Worm (Caenorhabditis elegans): ENCODE results near the gene B0416.3.

B0416.3 gene

DNA sequence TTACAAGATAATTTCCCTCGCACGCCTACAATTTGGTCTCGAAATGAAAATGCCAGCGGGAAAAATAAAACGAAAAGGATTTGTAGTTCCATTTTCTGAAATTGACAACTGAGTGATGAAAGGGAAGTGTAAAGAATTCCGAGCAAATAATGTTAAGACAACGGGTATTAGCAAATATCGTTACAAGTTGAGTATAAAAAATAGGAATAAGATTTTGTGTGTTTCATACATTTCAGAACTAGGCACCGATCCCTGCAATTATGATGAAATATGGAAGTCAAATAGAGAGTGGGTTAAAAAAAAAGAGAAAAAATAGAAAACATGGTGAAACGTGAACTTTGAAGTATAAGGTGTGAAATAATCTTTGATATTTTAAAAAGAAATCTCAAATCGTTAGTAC lies 23.0 kb downstream of the B0416.3 start, which contains the start of gene ttr-38:
Gene ttr-38 (minus strand): TSS at position 101 of the 400 bp plus-strand sequence.
- no peak for TF ChIP-seq lin-13 (GFP tag; optimal IDR thresholded peaks at IDR 0.05)
- no peak for TF ChIP-seq tlp-1 (tag; optimal IDR thresholded peaks at IDR 0.05)
- TF ChIP-seq ces-1 (GFP tag; optimal IDR thresholded peaks at IDR 0.05): no peak
- TF ChIP-seq nhr-84 (tag; optimal IDR thresholded peaks at IDR 0.05): no peak
- TF ChIP-seq ceh-90 (tag; optimal IDR thresholded peaks at IDR 0.05): no peak
- no peak for TF ChIP-seq hlh-4 (tag; optimal IDR thresholded peaks at IDR 0.05)
- TF ChIP-seq swsn-7 (tag; optimal IDR thresholded peaks at IDR 0.05): no peak
- TF ChIP-seq lir-3 (tag; optimal IDR thresholded peaks at IDR 0.05; ENCODE audit: poor library complexity): no peak
- no peak for TF ChIP-seq ama-1 (optimal IDR thresholded peaks at IDR 0.05)
- no peak for TF ChIP-seq ceh-82 (tag; optimal IDR thresholded peaks at IDR 0.05)
- no peak for TF ChIP-seq blmp-1 (tag; optimal IDR thresholded peaks at IDR 0.05)
- TF ChIP-seq aha-1 (tag; optimal IDR thresholded peaks at IDR 0.05): no peak
- TF ChIP-seq nhr-19 (GFP tag; conservative IDR thresholded peaks at IDR 0.05): no peak
- no peak for TF ChIP-seq nhr-12 (tag; optimal IDR thresholded peaks at IDR 0.05)
- TF ChIP-seq efl-3 (GFP tag; optimal IDR thresholded peaks at IDR 0.05): no peak
- no peak for TF ChIP-seq nhr-11 (tag; optimal IDR thresholded peaks at IDR 0.05)
- no peak for TF ChIP-seq lin-14 (GFP tag; optimal IDR thresholded peaks at IDR 0.05)

- TF ChIP-seq C16A3.4 (tag; optimal IDR thresholded peaks at IDR 0.05) (no peak), ets-5 (GFP tag; IDR thresholded peaks at IDR 0.05) (no peak)
Observed at ce11 chrX:9319080-9319479, 27.6 kb downstream of the B0416.3 start, which contains the start of gene npr-7. TSS of gene npr-7 (minus strand) at chrX:9319180.

ce11 chrX:9324962-9325361 lies 33.5 kb downstream of the B0416.3 start:
- TF ChIP-seq snu-23 (GFP tag; optimal IDR thresholded peaks at IDR 0.05) (no peak), sptf-1 (tag; optimal IDR thresholded peaks at IDR 0.05) (no peak), isw-1 (GFP tag; IDR thresholded peaks at IDR 0.05) (no peak), mab-9 (GFP tag; IDR thresholded peaks at IDR 0.05) (no peak), lin-14 (GFP tag; optimal IDR thresholded peaks at IDR 0.05) (peak; percentile 51), nhr-19 (GFP tag; conservative IDR thresholded peaks at IDR 0.05) (no peak), fkh-8 (tag; optimal IDR thresholded peaks at IDR 0.05) (peak; percentile 18), lir-3 (tag; optimal IDR thresholded peaks at IDR 0.05; ENCODE audit: poor library complexity) (no peak), nhr-71 (tag; optimal IDR thresholded peaks at IDR 0.05) (peak; percentile 31), nhr-47 (tag; optimal IDR thresholded peaks at IDR 0.05) (peak; percentile 53), ceh-90 (tag; optimal IDR thresholded peaks at IDR 0.05) (no peak), fkh-4 (tag; optimal IDR thresholded peaks at IDR 0.05; ENCODE audit: borderline replicate concordance) (no peak), pax-3 (tag; optimal IDR thresholded peaks at IDR 0.05) (no peak), efl-3 (GFP tag; optimal IDR thresholded peaks at IDR 0.05) (no peak), nhr-76 (tag; optimal IDR thresholded peaks at IDR 0.05) (no peak), blmp-1 (tag; optimal IDR thresholded peaks at IDR 0.05) (no peak), mep-1 (tag; optimal IDR thresholded peaks at IDR 0.05) (no peak), nhr-20 (tag; optimal IDR thresholded peaks at IDR 0.05) (no peak), egl-27 (tag; optimal IDR thresholded peaks at IDR 0.05) (no peak), efl-1 (optimal IDR thresholded peaks at IDR 0.05) (no peak), efl-1 (GFP tag; optimal IDR thresholded peaks at IDR 0.05 in 1 of 2) (no peak), hlh-17 (GFP tag; optimal IDR thresholded peaks at IDR 0.05; ENCODE audit: borderline replicate concordance) (no peak), nhr-12 (tag; optimal IDR thresholded peaks at IDR 0.05) (no peak), elt-2 (tag; optimal IDR thresholded peaks at IDR 0.05) (no peak)

DNA sequence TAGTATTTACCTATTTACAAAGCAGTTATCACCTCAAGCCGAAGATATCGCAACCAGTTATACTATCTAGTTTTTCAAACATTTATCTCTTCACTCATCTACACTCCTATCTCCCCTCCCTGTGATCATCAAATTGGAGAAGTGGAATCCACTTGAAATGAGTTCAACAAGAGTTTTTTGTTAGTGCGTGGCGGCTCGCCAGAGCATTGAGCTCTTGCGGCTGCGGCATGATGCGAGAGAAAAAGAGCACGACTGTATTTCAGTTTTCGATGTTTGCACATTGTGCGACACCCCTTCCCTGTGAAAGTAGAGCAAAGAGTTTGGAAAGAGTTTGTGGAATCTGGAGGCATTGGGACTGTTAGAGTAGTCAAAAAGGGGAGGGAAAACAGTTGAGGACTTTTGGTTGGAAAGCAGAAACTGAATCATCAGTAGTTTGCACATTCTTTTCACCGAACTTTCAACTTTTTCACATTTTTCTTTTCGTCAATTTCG lies 39.3 kb downstream of the B0416.3 start, which contains the start of gene T20B5.2:
Gene T20B5.2 (plus strand): TSS at position 442 of the 492 bp plus-strand sequence.
- TF ChIP-seq snu-23 (GFP tag; optimal IDR thresholded peaks at IDR 0.05) (no peak), xbp-1 (tag; optimal IDR thresholded peaks at IDR 0.05) (no peak), nhr-237 (tag; optimal IDR thresholded peaks at IDR 0.05) (no peak), efl-1 (optimal IDR thresholded peaks at IDR 0.05) (no peak), efl-1 (GFP tag; optimal IDR thresholded peaks at IDR 0.05 in 1 of 2) (no peak), nhr-77 (tag; optimal IDR thresholded peaks at IDR 0.05) (peak; percentile 27), ceh-82 (tag; optimal IDR thresholded peaks at IDR 0.05) (no peak), Y116A8C.19 (tag; optimal IDR thresholded peaks at IDR 0.05; ENCODE audit: borderline replicate concordance) (no peak), snpc-4 (tag; optimal IDR thresholded peaks at IDR 0.05) (no peak), vab-15 (tag; optimal IDR thresholded peaks at IDR 0.05) (no peak), alr-1 (tag; optimal IDR thresholded peaks at IDR 0.05; ENCODE audit: borderline replicate concordance) (no peak), lin-13 (GFP tag; optimal IDR thresholded peaks at IDR 0.05) (no peak), hpl-2 (GFP tag; optimal IDR thresholded peaks at IDR 0.05) (no peak), isw-1 (GFP tag; IDR thresholded peaks at IDR 0.05) (no peak), fos-1 (tag; optimal IDR thresholded peaks at IDR 0.05) (no peak), lin-15B (tag; optimal IDR thresholded peaks at IDR 0.05) (no peak), hlh-4 (tag; optimal IDR thresholded peaks at IDR 0.05) (no peak), tlp-1 (tag; optimal IDR thresholded peaks at IDR 0.05) (no peak), sptf-1 (tag; optimal IDR thresholded peaks at IDR 0.05) (no peak), ceh-88 (GFP tag; IDR thresholded peaks at IDR 0.05) (no peak), ceh-90 (tag; optimal IDR thresholded peaks at IDR 0.05) (no peak), tbx-2 (tag; optimal IDR thresholded peaks at IDR 0.05) (peak; percentile 59)

Measured in whole organism, L1 larva.